Fruit fly (Drosophila melanogaster) whole organism, prepupa: Measurements from ENCODE around the gene eIF4H2.

Experiments used
- Blimp-1 ChIP-seq: fragments of 200-800 bp; sonication (Bioruptor generic); optimal IDR thresholded peaks from 3 replicates; lab custom pipeline; 2017; ENCODE audit warnings: missing biosample characterization, missing genetic modification characterization, mild to moderate bottlenecking, moderate library complexity, missing genetic modification reagents
- CG10631 ChIP-seq: fragments of 200-800 bp; sonication (Bioruptor generic); optimal IDR thresholded peaks from 2 replicates; lab custom pipeline; 2016; ENCODE audit warnings: missing biosample characterization, missing genetic modification characterization
- CG11294 ChIP-seq: fragments of 200-800 bp; sonication (Bioruptor generic); IDR thresholded peaks from 2 replicates; pipeline ENCODE4 v1.3.6; 2022; ENCODE audit warnings: missing biosample characterization, missing genetic modification characterization
- CG11902 ChIP-seq: fragments of 200-800 bp; sonication (Bioruptor generic); optimal IDR thresholded peaks from 3 replicates; lab custom pipeline; 2016; ENCODE audit warnings: missing biosample characterization, missing genetic modification characterization
- CG16779 ChIP-seq: fragments of 200-800 bp; sonication (Bioruptor generic); optimal IDR thresholded peaks from 3 replicates; lab custom pipeline; 2017; ENCODE audit warnings: missing biosample characterization, mild to moderate bottlenecking, missing genetic modification characterization
- CG31627 ChIP-seq: fragments of 200-800 bp; sonication (Bioruptor generic); optimal IDR thresholded peaks from 3 replicates; lab custom pipeline; 2016; ENCODE audit warnings: missing biosample characterization, missing genetic modification characterization
- CG32006 ChIP-seq: fragments of 200-800 bp; sonication (Bioruptor generic); optimal IDR thresholded peaks from 3 replicates; lab custom pipeline; 2017; ENCODE audit warnings: missing biosample characterization, mild to moderate bottlenecking, missing genetic modification characterization
- CG6163 ChIP-seq: fragments of 200-800 bp; sonication (Bioruptor generic); IDR thresholded peaks from 3 replicates; pipeline ENCODE4 v1.3.6; 2022; ENCODE audit warnings: missing biosample characterization, missing genetic modification characterization
- CG6792 ChIP-seq: fragments of 200-800 bp; sonication (Bioruptor generic); optimal IDR thresholded peaks from 3 replicates; lab custom pipeline; 2016; ENCODE audit warnings: missing biosample characterization, missing genetic modification characterization
- CG6808 ChIP-seq: fragments of 200-800 bp; sonication (Bioruptor generic); optimal IDR thresholded peaks from 3 replicates; lab custom pipeline; 2017; ENCODE audit warnings: missing biosample characterization, missing genetic modification characterization, mild to moderate bottlenecking, moderate library complexity, missing genetic modification reagents
- CG6854 ChIP-seq: fragments of 200-800 bp; sonication (Bioruptor generic); optimal IDR thresholded peaks from 2 replicates; lab custom pipeline; 2017; ENCODE audit warnings: missing biosample characterization, mild to moderate bottlenecking, missing genetic modification characterization
- CG7368 ChIP-seq: fragments of 200-800 bp; sonication (Bioruptor generic); optimal IDR thresholded peaks from 3 replicates; lab custom pipeline; 2016; ENCODE audit warnings: missing biosample characterization, missing genetic modification characterization
- CG8632 ChIP-seq: fragments of 200-800 bp; sonication (Bioruptor generic); optimal IDR thresholded peaks from 3 replicates; lab custom pipeline; 2016; ENCODE audit warnings: missing biosample characterization, missing genetic modification characterization
- Eip75B ChIP-seq: fragments of 200-800 bp; sonication (Bioruptor generic); optimal IDR thresholded peaks from 3 replicates; lab custom pipeline; 2016; ENCODE audit warnings: missing biosample characterization, missing genetic modification characterization
- Eip93F ChIP-seq: fragments of 200-800 bp; sonication (Bioruptor generic); optimal IDR thresholded peaks from 2 replicates; lab custom pipeline; 2016; ENCODE audit warnings: missing biosample characterization, mild to moderate bottlenecking, missing genetic modification characterization
- Ets21C ChIP-seq: fragments of 200-800 bp; sonication (Bioruptor generic); optimal IDR thresholded peaks from 3 replicates; lab custom pipeline; 2016; ENCODE audit warnings: missing biosample characterization, missing genetic modification characterization
- Ets96B ChIP-seq: fragments of 200-800 bp; optimal IDR thresholded peaks from 2 replicates; lab custom pipeline; 2019; ENCODE audit warnings: missing biosample characterization, mild to moderate bottlenecking, missing genetic modification characterization, moderate library complexity
- Gug ChIP-seq: fragments of 200-800 bp; sonication (Bioruptor generic); IDR thresholded peaks from 2 replicates; pipeline ENCODE4 v1.3.6; 2022; ENCODE audit warnings: missing biosample characterization, missing genetic modification characterization
- Hr38 ChIP-seq: sonication (Bioruptor generic); optimal IDR thresholded peaks from 2 replicates; lab custom pipeline; 2016; ENCODE audit warnings: missing biosample characterization, missing genetic modification characterization
- Lpt ChIP-seq: fragments of 200-800 bp; sonication (Bioruptor generic); optimal IDR thresholded peaks from 3 replicates; lab custom pipeline; 2016; ENCODE audit warnings: missing biosample characterization, missing genetic modification characterization
- Met ChIP-seq: fragments of 200-800 bp; sonication (Bioruptor generic); optimal IDR thresholded peaks from 3 replicates; lab custom pipeline; 2016; ENCODE audit warnings: missing biosample characterization, missing genetic modification characterization
- OdsH ChIP-seq: fragments of 200-800 bp; sonication (Bioruptor generic); optimal IDR thresholded peaks from 3 replicates; lab custom pipeline; 2016; ENCODE audit warnings: missing biosample characterization, missing genetic modification characterization
- Smox ChIP-seq: fragments of 200-800 bp; sonication (Bioruptor generic); optimal IDR thresholded peaks from 3 replicates; lab custom pipeline; 2016; ENCODE audit warnings: missing biosample characterization, missing genetic modification characterization
- Sox102F ChIP-seq: fragments of 200-800 bp; sonication (Bioruptor generic); optimal IDR thresholded peaks from 2 replicates; lab custom pipeline; 2016; ENCODE audit warnings: missing biosample characterization, mild to moderate bottlenecking, missing genetic modification characterization
- Sox15 ChIP-seq: fragments of 200-800 bp; sonication (Bioruptor generic); optimal IDR thresholded peaks from 3 replicates; lab custom pipeline; 2016; ENCODE audit warnings: missing biosample characterization, missing genetic modification characterization
- achi ChIP-seq: fragments of 200-800 bp; sonication (Bioruptor generic); optimal IDR thresholded peaks from 3 replicates; lab custom pipeline; 2016; ENCODE audit warnings: missing biosample characterization, missing genetic modification characterization
- cyc ChIP-seq: fragments of 200-800 bp; sonication (Bioruptor generic); optimal IDR thresholded peaks from 3 replicates; lab custom pipeline; 2016; ENCODE audit warnings: missing biosample characterization, missing genetic modification characterization
- dac ChIP-seq: fragments of 200-800 bp; sonication (Bioruptor generic); optimal IDR thresholded peaks from 2 replicates; lab custom pipeline; 2017; ENCODE audit warnings: missing biosample characterization, mild to moderate bottlenecking, missing genetic modification characterization
- eg ChIP-seq: fragments of 200-800 bp; sonication (Bioruptor generic); IDR thresholded peaks from 3 replicates; pipeline ENCODE4 v1.3.6; 2022; ENCODE audit warnings: missing biosample characterization, missing genetic modification characterization
- net ChIP-seq: fragments of 200-800 bp; sonication (Bioruptor generic); optimal IDR thresholded peaks from 3 replicates; lab custom pipeline; 2016; ENCODE audit warnings: missing biosample characterization, missing genetic modification characterization
- pdm3 ChIP-seq: fragments of 200-800 bp; sonication (Bioruptor generic); optimal IDR thresholded peaks from 3 replicates; lab custom pipeline; 2016; ENCODE audit warnings: missing biosample characterization, missing genetic modification characterization
- salr ChIP-seq, 2 experiments: fragments of 200-800 bp; sonication (Bioruptor generic); optimal IDR thresholded peaks; 3 replicates each; lab custom pipeline; 2016 to 2018; ENCODE audit warnings: missing biosample characterization in 2 of 2, missing genetic modification characterization in 2 of 2, mild to moderate bottlenecking in 1 of 2
- spab ChIP-seq: fragments of 200-800 bp; sonication (Bioruptor generic); optimal IDR thresholded peaks from 2 replicates; lab custom pipeline; 2017; ENCODE audit warnings: missing biosample characterization, mild to moderate bottlenecking, missing genetic modification characterization, missing genetic modification reagents
- ss ChIP-seq, 2 experiments: fragments of 200-800 bp; sonication (Bioruptor generic); optimal IDR thresholded peaks; 2 replicates in 1 of 2; 3 replicates in 1 of 2; lab custom pipeline; 2017 to 2018; ENCODE audit warnings: mild to moderate bottlenecking in 2 of 2, missing biosample characterization in 2 of 2, missing genetic modification characterization in 2 of 2, moderate library complexity in 1 of 2
- svp ChIP-seq: fragments of 200-800 bp; sonication (Bioruptor generic); peaks from one replicate; lab custom pipeline; 2016; ENCODE audit warnings: missing biosample characterization, missing genetic modification characterization

eIF4H2 gene

dm6 chr3R:30697038-30697437 is 28.8 kb upstream of the eIF4H2 start, which contains the start of gene Pka-C2:
TSS of gene Pka-C2 (minus strand) at chr3R:30697138.
- no peak for TF ChIP-seq CG7368 (GFP tag; lab: Kevin White, UChicago)
- TF ChIP-seq CG6808 (GFP tag; lab: Kevin White, UChicago), result no peak
- TF ChIP-seq eg (GFP tag; lab: Robert Waterston, UW), result no peak
- no peak for TF ChIP-seq CG10631 (GFP tag; lab: Kevin White, UChicago)
- no peak for TF ChIP-seq Hr38 (GFP tag; lab: Kevin White, UChicago)
- TF ChIP-seq Ets21C, result no peak
- TF ChIP-seq svp (GFP tag; lab: Kevin White, UChicago), result no peak
- TF ChIP-seq achi, result no peak

- TF ChIP-seq Blimp-1 (GFP tag; lab: Kevin White, UChicago), result no peak
- TF ChIP-seq CG11294 (GFP tag; lab: Robert Waterston, UW), result no peak
- TF ChIP-seq Eip75B (GFP tag; lab: Kevin White, UChicago), result no peak
- TF ChIP-seq svp (GFP tag; lab: Kevin White, UChicago), result peak; percentile 60
- no peak for TF ChIP-seq CG6792
- TF ChIP-seq Met, result no peak
These were observed 26.7 kb upstream of the eIF4H2 start for dm6 chr3R:30699165-30699564.

dm6 chr3R:30706021-30706420 is 19.9 kb upstream of the eIF4H2 start, which contains the start of gene CG31010:
TSS of gene CG31010 (minus strand) at chr3R:30706121.
- TF ChIP-seq salr (GFP tag; optimal IDR thresholded peaks at IDR 0.05; lab: Kevin White, UChicago) (no peak), CG16779 (tag; lab: Kevin White, UChicago) (no peak), eg (GFP tag; lab: Robert Waterston, UW) (no peak), CG32006 (GFP tag; lab: Kevin White, UChicago) (no peak), Gug (GFP tag; lab: Robert Waterston, UW) (no peak), Lpt (GFP tag; lab: Kevin White, UChicago) (no peak), dac (no peak), CG31627 (GFP tag; lab: Kevin White, UChicago) (no peak), Eip93F (no peak), OdsH (GFP tag; lab: Kevin White, UChicago) (no peak), CG6163 (GFP tag; lab: Robert Waterston, UW) (no peak), CG7368 (GFP tag; lab: Kevin White, UChicago) (no peak), cyc (GFP tag; lab: Kevin White, UChicago) (no peak)
- TF ChIP-seq, all 60 proteins: peak for 0

dm6 chr3R:30709270-30709669 is 16.6 kb upstream of the eIF4H2 start:
- TF ChIP-seq svp (GFP tag; lab: Kevin White, UChicago) (peak; percentile 73), spab (no peak), CG16779 (tag; lab: Kevin White, UChicago) (no peak)

- no peak for TF ChIP-seq Sox15 (GFP tag; lab: Kevin White, UChicago)
- TF ChIP-seq CG11902 (GFP tag; lab: Kevin White, UChicago), result no peak
- no peak for TF ChIP-seq Ets21C
- TF ChIP-seq Sox102F, result no peak
- no peak for TF ChIP-seq pdm3 (GFP tag; lab: Kevin White, UChicago)
- TF ChIP-seq salr (GFP tag; optimal IDR thresholded peaks at IDR 0.05; lab: Kevin White, UChicago), result no peak
- no peak for TF ChIP-seq Hr38 (GFP tag; lab: Kevin White, UChicago)
- no peak for TF ChIP-seq CG8632 (GFP tag; lab: Kevin White, UChicago)
- TF ChIP-seq CG6808 (GFP tag; lab: Kevin White, UChicago), result no peak
- no peak for TF ChIP-seq Smox
- no peak for TF ChIP-seq Lpt (GFP tag; lab: Kevin White, UChicago)
- TF ChIP-seq CG31627 (GFP tag; lab: Kevin White, UChicago), result no peak
- no peak for TF ChIP-seq ss (GFP tag; optimal IDR thresholded peaks at IDR 0.05; lab: Kevin White, UChicago)
- TF ChIP-seq net, result no peak
- no peak for TF ChIP-seq Met
- no peak for TF ChIP-seq Ets96B
- TF ChIP-seq CG6854, result no peak
- TF ChIP-seq dac, result no peak
- no peak for TF ChIP-seq CG32006 (GFP tag; lab: Kevin White, UChicago)
- TF ChIP-seq CG11294 (GFP tag; lab: Robert Waterston, UW), result no peak
These were observed 15.4 kb upstream of the eIF4H2 start for dm6 chr3R:30710442-30710841.
